Fruit fly (Drosophila melanogaster): ENCODE measurements around the gene CG31093.

Gene CG31093

DNA sequence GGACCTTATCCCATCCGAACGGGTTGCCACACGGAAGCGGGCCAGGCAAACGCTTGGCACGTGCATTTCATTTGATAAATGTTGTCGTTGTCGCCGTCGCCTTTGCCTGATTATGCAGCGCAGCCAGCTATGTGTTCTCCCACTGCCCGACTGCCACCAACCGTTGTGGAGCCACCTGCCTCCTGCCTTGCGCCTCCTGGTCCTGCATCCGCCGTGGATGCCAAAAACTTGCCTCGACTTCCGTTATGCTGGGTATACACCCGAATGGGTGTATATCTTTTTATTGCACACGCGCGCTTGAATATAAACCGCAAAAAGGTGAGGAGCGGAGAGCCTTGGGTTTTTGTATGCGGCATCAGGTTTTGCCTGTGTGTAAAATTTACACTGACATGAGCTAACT is 1.5 kb upstream of the CG31093 start:
- TF ChIP-seq esn (GFP tag; optimal IDR thresholded peaks at IDR 0.05): no peak
- no peak for TF ChIP-seq Eip75B (GFP tag; optimal IDR thresholded peaks at IDR 0.05)
- no peak for TF ChIP-seq achi (GFP tag; optimal IDR thresholded peaks at IDR 0.05)
- no peak for TF ChIP-seq CG4318 (GFP tag; optimal IDR thresholded peaks at IDR 0.05)
- no peak for TF ChIP-seq CG1621 (tag; optimal IDR thresholded peaks at IDR 0.05)
- no peak for TF ChIP-seq Hr39 (GFP tag; optimal IDR thresholded peaks at IDR 0.05)
- TF ChIP-seq CG8119 (GFP tag; IDR thresholded peaks at IDR 0.05): no peak

- no peak for TF ChIP-seq esn (GFP tag; optimal IDR thresholded peaks at IDR 0.05)
- TF ChIP-seq Sox102F (GFP tag; optimal IDR thresholded peaks at IDR 0.05): no peak
- TF ChIP-seq CG1621 (tag; optimal IDR thresholded peaks at IDR 0.05): no peak
- TF ChIP-seq CG6276 (GFP tag; optimal IDR thresholded peaks at IDR 0.05): no peak
- TF ChIP-seq CG9139 (GFP tag; optimal IDR thresholded peaks at IDR 0.05): no peak
- TF ChIP-seq topi (GFP tag; optimal IDR thresholded peaks at IDR 0.05): no peak
- no peak for TF ChIP-seq net (GFP tag; optimal IDR thresholded peaks at IDR 0.05)
- TF ChIP-seq ss (GFP tag; optimal IDR thresholded peaks at IDR 0.05): no peak
- no peak for TF ChIP-seq Met (GFP tag; optimal IDR thresholded peaks at IDR 0.05)
- no peak for TF ChIP-seq dac (GFP tag; optimal IDR thresholded peaks at IDR 0.05)
- TF ChIP-seq dsx (GFP tag; optimal IDR thresholded peaks at IDR 0.05; ENCODE audit: poor library complexity, severe bottlenecking): no peak
- TF ChIP-seq CG15336 (GFP tag; IDR thresholded peaks at IDR 0.05): no peak
- no peak for TF ChIP-seq CG11294 (GFP tag; IDR thresholded peaks at IDR 0.05)
- no peak for TF ChIP-seq OdsH (GFP tag; optimal IDR thresholded peaks at IDR 0.05)
- no peak for TF ChIP-seq cyc (GFP tag; optimal IDR thresholded peaks at IDR 0.05)
- TF ChIP-seq Hr39 (GFP tag; optimal IDR thresholded peaks at IDR 0.05): no peak
Observed at dm6 chr3R:25789355-25789754, 916 bp downstream of the CG31093 start, which contains the start of gene CG31380. Gene CG31380, minus strand, starts transcription at chr3R:25789455.

DNA sequence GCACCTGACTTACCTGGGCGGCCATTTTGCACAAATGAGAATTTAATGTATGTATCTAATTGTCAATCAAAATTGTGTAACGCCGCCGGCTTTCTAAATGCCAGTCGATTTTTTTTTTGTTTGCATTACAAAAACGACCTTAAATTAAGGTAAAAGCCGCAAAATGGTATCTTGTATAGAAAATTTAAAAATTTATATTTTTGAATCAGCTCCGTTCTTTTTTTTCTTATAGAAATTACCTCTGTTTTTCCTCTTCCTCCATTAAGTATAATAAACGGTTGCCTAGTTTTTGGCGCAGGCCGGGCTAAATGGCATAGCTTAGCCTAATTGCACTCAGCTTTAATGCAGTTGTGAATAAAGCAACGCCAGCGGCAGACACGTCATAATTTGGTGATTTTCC is 3.1 kb downstream of the CG31093 start, which contains the start of gene CG4960:
Gene CG4960 (minus strand): TSS at position 101 of the 400 bp plus-strand sequence.
- no peak for TF ChIP-seq Gug (GFP tag; IDR thresholded peaks at IDR 0.05)
- TF ChIP-seq eg (GFP tag; IDR thresholded peaks at IDR 0.05): no peak
- TF ChIP-seq CG6854 (GFP tag; optimal IDR thresholded peaks at IDR 0.05): no peak
- TF ChIP-seq Blimp-1 (GFP tag; optimal IDR thresholded peaks at IDR 0.05): no peak
- no peak for TF ChIP-seq CG3919 (GFP tag; optimal IDR thresholded peaks at IDR 0.05)
- no peak for TF ChIP-seq spab (GFP tag; optimal IDR thresholded peaks at IDR 0.05)
- TF ChIP-seq Lpt (GFP tag; optimal IDR thresholded peaks at IDR 0.05): no peak
- TF ChIP-seq CG6163 (GFP tag; IDR thresholded peaks at IDR 0.05): no peak
- TF ChIP-seq CG15336 (GFP tag; IDR thresholded peaks at IDR 0.05): no peak
- TF ChIP-seq CG10669 (GFP tag; optimal IDR thresholded peaks at IDR 0.05): no peak

DNA sequence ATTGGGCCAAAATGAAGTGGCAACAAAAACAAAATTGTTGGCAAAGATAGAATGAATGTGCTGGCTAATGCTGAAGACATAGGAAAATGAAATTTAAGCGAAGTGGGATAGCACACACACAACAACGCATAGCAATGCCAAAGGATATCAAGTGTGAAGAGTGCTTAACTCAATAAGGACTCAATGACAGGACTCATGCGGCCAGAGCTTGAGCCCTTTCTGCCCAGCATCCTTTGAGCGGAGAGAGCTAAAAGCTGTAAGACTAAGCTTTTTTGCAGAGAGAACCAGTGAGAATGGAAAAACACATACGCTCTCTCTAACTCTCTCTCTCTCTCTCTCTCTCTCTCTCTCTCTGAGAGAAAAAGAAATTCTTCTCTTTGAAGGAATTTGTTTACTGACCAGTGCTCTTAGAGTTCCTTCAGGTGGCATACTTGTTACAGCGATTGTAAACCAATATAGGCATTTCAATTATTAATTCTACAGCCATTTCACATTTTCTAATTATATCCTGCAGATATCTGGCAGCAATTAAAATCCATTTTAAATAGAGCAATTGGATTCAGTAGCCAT is 7.3 kb downstream of the CG31093 start:
- no peak for TF ChIP-seq CG3032 (tag; optimal IDR thresholded peaks at IDR 0.05)

dm6 chr3R:25778205-25778604 is 12.1 kb downstream of the CG31093 start, which contains the start of gene CG4956:
Gene CG4956, minus strand, starts transcription at chr3R:25778305.
- no peak for TF ChIP-seq CG6808 (GFP tag; optimal IDR thresholded peaks at IDR 0.05)
- no peak for TF ChIP-seq esn (GFP tag; optimal IDR thresholded peaks at IDR 0.05)
- TF ChIP-seq Eip75B (GFP tag; optimal IDR thresholded peaks at IDR 0.05): no peak
- no peak for TF ChIP-seq Sox15 (GFP tag; optimal IDR thresholded peaks at IDR 0.05)
- no peak for TF ChIP-seq acj6 (GFP tag; optimal IDR thresholded peaks at IDR 0.05)
- TF ChIP-seq CG31627 (GFP tag; optimal IDR thresholded peaks at IDR 0.05): no peak

Measured in whole organism, prepupa.